Worm (Caenorhabditis elegans) whole organism, L2 larva: ENCODE data around the gene cyp-34A7.

Source experiments
- F13H6.1 ChIP-seq: sonication (generic microtip); optimal IDR thresholded peaks from 2 replicates; lab custom pipeline; 2016; ENCODE audit warnings: missing genetic modification characterization, missing compliant biosample characterization
- aly-2 ChIP-seq: fragments of 150-350 bp; optimal IDR thresholded peaks from 2 replicates; lab custom pipeline; 2014; ENCODE audit warnings: missing biosample characterization, missing genetic modification characterization
- ama-1 ChIP-seq: fragments of 150-350 bp; optimal IDR thresholded peaks from 2 replicates; lab custom pipeline; 2018; ENCODE audit warnings: inconsistent platforms
- mdl-1 ChIP-seq, 2 experiments: fragments of 150-350 bp in 1 of 2; sonication (generic microtip) in 1 of 2; optimal IDR thresholded peaks; 2 replicates each; lab custom pipeline; 2017; ENCODE audit warnings: missing biosample characterization in 2 of 2, missing genetic modification characterization in 2 of 2
- snpc-4 ChIP-seq: fragments of 150-350 bp; optimal IDR thresholded peaks from 2 replicates; lab custom pipeline; 2014; ENCODE audit warnings: missing biosample characterization, missing genetic modification characterization
- unc-39 ChIP-seq: fragments of 150-350 bp; optimal IDR thresholded peaks from 2 replicates; lab custom pipeline; 2014; ENCODE audit warnings: missing biosample characterization, missing genetic modification characterization
- zag-1 ChIP-seq: fragments of 150-350 bp; optimal IDR thresholded peaks from 2 replicates; lab custom pipeline; 2014; ENCODE audit warnings: missing biosample characterization, missing genetic modification characterization

- no peak for TF ChIP-seq ama-1 (lab: Kevin White, UChicago)
- TF ChIP-seq unc-39 (tag; lab: Kevin White, UChicago): no peak
- no peak for TF ChIP-seq F13H6.1
- TF ChIP-seq mdl-1 (tag; optimal IDR thresholded peaks at IDR 0.05; lab: Kevin White, UChicago): no peak
- no peak for TF ChIP-seq aly-2
- TF ChIP-seq zag-1 (tag; lab: Kevin White, UChicago): no peak
- no peak for TF ChIP-seq snpc-4 (tag; lab: Kevin White, UChicago)
Measured at ce11 chrV:3921635-3922034, 42.0 kb downstream of the cyp-34A7 start, which contains the start of gene srx-65.
